Worm (Caenorhabditis elegans) whole organism, late embryonic: ENCODE measurements around the gene F56C9.10.

Experiments
- F13H6.1 ChIP-seq: sonication (generic microtip); optimal IDR thresholded peaks from 2 replicates; lab custom pipeline; 2016; ENCODE audit warnings: missing genetic modification characterization, missing compliant biosample characterization
- ceh-14 ChIP-seq: sonication (generic microtip); optimal IDR thresholded peaks from 2 replicates; lab custom pipeline; 2016; ENCODE audit warnings: missing genotype, missing genetic modification characterization, missing compliant biosample characterization
- lin-11 ChIP-seq: fragments of 200-800 bp; sonication (Bioruptor generic); optimal IDR thresholded peaks from 2 replicates; lab custom pipeline; 2018; ENCODE audit warnings: mild to moderate bottlenecking, missing genetic modification characterization, missing compliant biosample characterization

DNA sequence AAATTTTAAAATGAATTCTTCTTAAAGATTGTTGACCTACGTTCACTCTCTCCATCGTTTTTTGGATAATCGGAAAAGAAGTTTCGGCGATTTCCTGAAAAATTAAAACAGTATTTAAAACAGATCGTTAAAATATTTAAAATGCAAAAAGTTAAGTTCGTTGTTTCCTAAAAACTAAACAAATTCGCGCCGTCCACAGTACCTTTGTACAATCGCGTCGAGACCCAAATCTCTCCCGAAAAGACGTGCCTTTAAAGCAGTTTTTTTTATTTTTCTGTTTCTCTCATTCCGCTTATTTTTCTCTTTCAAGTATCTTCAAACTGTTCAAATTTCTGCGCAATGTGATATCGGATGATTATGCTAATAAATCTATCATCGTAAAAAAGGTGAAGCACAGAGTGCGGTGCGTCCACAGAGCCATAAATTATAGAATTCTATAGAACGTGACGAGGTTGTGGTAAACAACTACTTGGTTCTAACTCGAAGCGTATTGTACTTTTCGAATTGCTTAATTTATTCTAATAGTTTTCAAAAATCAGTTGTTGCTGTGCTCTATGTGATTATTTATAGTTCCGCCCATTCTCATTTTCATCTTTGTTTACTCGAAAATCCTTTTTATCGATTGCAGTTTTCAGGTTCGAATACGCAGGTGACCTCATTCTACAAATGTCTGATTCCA is 24.3 kb downstream of the F56C9.10 start, which contains the start of the genes F56C9.6 and F56C9.3:
- no peak for TF ChIP-seq ceh-14 (tag; lab: Kevin White, UChicago)
- TF ChIP-seq lin-11 (tag; lab: Kevin White, UChicago): no peak
- TF ChIP-seq F13H6.1 (tag; lab: Kevin White, UChicago): no peak
